Fruit fly (Drosophila melanogaster) whole organism, embryonic: Measurements from ENCODE around the gene Cnb.

Source experiments
- CG12071 ChIP-seq: fragments of 200-800 bp; sonication (Bioruptor generic); optimal IDR thresholded peaks from 3 replicates; lab custom pipeline; 2018; ENCODE audit warnings: missing biosample characterization, mild to moderate bottlenecking, missing genetic modification characterization
- CG12155 ChIP-seq: fragments of 200-800 bp; sonication (Bioruptor generic); optimal IDR thresholded peaks from 3 replicates; lab custom pipeline; 2016; ENCODE audit warnings: missing biosample characterization, missing genetic modification characterization
- CG12744 ChIP-seq: fragments of 200-800 bp; sonication (Bioruptor generic); optimal IDR thresholded peaks from 2 replicates; lab custom pipeline; 2016; ENCODE audit warnings: missing biosample characterization, missing genetic modification characterization
- CG13296 ChIP-seq: fragments of 200-800 bp; sonication (Bioruptor generic); optimal IDR thresholded peaks from 3 replicates; lab custom pipeline; 2018; ENCODE audit warnings: missing biosample characterization, mild to moderate bottlenecking, missing genetic modification characterization
- CG13624 ChIP-seq: fragments of 200-800 bp; sonication (Bioruptor generic); optimal IDR thresholded peaks from 2 replicates; lab custom pipeline; 2016; ENCODE audit warnings: missing biosample characterization, missing genetic modification characterization
- CG13775 ChIP-seq: fragments of 200-800 bp; sonication (Bioruptor generic); optimal IDR thresholded peaks from 3 replicates; lab custom pipeline; 2017; ENCODE audit warnings: missing biosample characterization, mild to moderate bottlenecking, missing genetic modification characterization
- CG13894 ChIP-seq: fragments of 200-800 bp; sonication (Bioruptor generic); optimal IDR thresholded peaks from 3 replicates; lab custom pipeline; 2018; ENCODE audit warnings: missing biosample characterization, mild to moderate bottlenecking, missing genetic modification characterization, moderate library complexity
- CG15269 ChIP-seq: fragments of 200-800 bp; sonication (Bioruptor generic); optimal IDR thresholded peaks from 2 replicates; lab custom pipeline; 2018; ENCODE audit warnings: missing biosample characterization, mild to moderate bottlenecking, missing genetic modification characterization, moderate library complexity
- CG1529 ChIP-seq: fragments of 200-800 bp; sonication (Bioruptor generic); optimal IDR thresholded peaks from 3 replicates; lab custom pipeline; 2018; ENCODE audit warnings: missing biosample characterization, missing genetic modification characterization
- CG1602 ChIP-seq: fragments of 200-800 bp; sonication (Bioruptor generic); optimal IDR thresholded peaks from 3 replicates; lab custom pipeline; 2016; ENCODE audit warnings: missing biosample characterization, missing genetic modification characterization
- CG1647 ChIP-seq: fragments of 200-800 bp; sonication (Bioruptor generic); optimal IDR thresholded peaks from 3 replicates; lab custom pipeline; 2016; ENCODE audit warnings: missing biosample characterization, missing genetic modification characterization
- CG17328 ChIP-seq: fragments of 200-800 bp; sonication (Bioruptor generic); IDR thresholded peaks from 2 replicates; pipeline ENCODE4 v1.3.6; 2022; ENCODE audit warnings: missing biosample characterization, missing genetic modification characterization
- CG3065 ChIP-seq: fragments of 200-800 bp; sonication (Bioruptor generic); optimal IDR thresholded peaks from 2 replicates; lab custom pipeline; 2016; ENCODE audit warnings: missing biosample characterization, missing genetic modification characterization
- CG31441 ChIP-seq: fragments of 200-800 bp; sonication (Bioruptor generic); IDR thresholded peaks from 2 replicates; pipeline ENCODE4 v1.3.6; 2022; ENCODE audit warnings: missing biosample characterization, missing genetic modification characterization
- CG32532 ChIP-seq: fragments of 200-800 bp; sonication (Bioruptor generic); IDR thresholded peaks from 2 replicates; pipeline ENCODE4 v1.3.6; 2022; ENCODE audit warnings: missing biosample characterization, missing genetic modification characterization
- CG32767 ChIP-seq: fragments of 200-800 bp; sonication (Bioruptor generic); IDR thresholded peaks from 2 replicates; pipeline ENCODE4 v1.3.6; 2022; ENCODE audit warnings: missing biosample characterization, missing genetic modification characterization
- CG34376 ChIP-seq: fragments of 200-800 bp; sonication (Bioruptor generic); optimal IDR thresholded peaks from 2 replicates; lab custom pipeline; 2018; ENCODE audit warnings: missing biosample characterization, mild to moderate bottlenecking, missing genetic modification characterization
- CG3838 ChIP-seq: fragments of 200-800 bp; sonication (Bioruptor generic); optimal IDR thresholded peaks from 3 replicates; lab custom pipeline; 2016; ENCODE audit warnings: missing biosample characterization, missing genetic modification characterization
- CG3847 ChIP-seq: fragments of 200-800 bp; sonication (Bioruptor generic); IDR thresholded peaks from 2 replicates; pipeline ENCODE4 v1.3.6; 2022; ENCODE audit warnings: missing biosample characterization, missing genetic modification characterization
- CG6765 ChIP-seq: fragments of 200-800 bp; sonication (Bioruptor generic); optimal IDR thresholded peaks from 3 replicates; lab custom pipeline; 2017; ENCODE audit warnings: missing biosample characterization, mild to moderate bottlenecking, missing genetic modification characterization
- CG6791 ChIP-seq: fragments of 200-800 bp; sonication (Bioruptor generic); IDR thresholded peaks from 3 replicates; pipeline ENCODE4 v1.3.6; 2022; ENCODE audit warnings: missing biosample characterization, missing genetic modification characterization; ENCODE audit not compliant: partially characterized antibody
- CG7556 ChIP-seq: fragments of 200-800 bp; sonication (Bioruptor generic); optimal IDR thresholded peaks from 2 replicates; lab custom pipeline; 2017; ENCODE audit warnings: missing biosample characterization, mild to moderate bottlenecking, missing genetic modification characterization
- CG9727 ChIP-seq: fragments of 200-800 bp; sonication (Bioruptor generic); optimal IDR thresholded peaks from 3 replicates; lab custom pipeline; 2017; ENCODE audit warnings: missing biosample characterization, mild to moderate bottlenecking, missing genetic modification characterization
- D19B ChIP-seq: fragments of 200-800 bp; sonication (Bioruptor generic); optimal IDR thresholded peaks from 2 replicates; lab custom pipeline; 2017; ENCODE audit warnings: missing biosample characterization, mild to moderate bottlenecking, missing genetic modification characterization
- Dref ChIP-seq: fragments of 200-800 bp; sonication (Bioruptor generic); IDR thresholded peaks from 2 replicates; pipeline ENCODE4 v1.3.6; 2022; ENCODE audit warnings: missing biosample characterization, missing genetic modification characterization
- Fer1 ChIP-seq: fragments of 200-800 bp; sonication (Bioruptor generic); optimal IDR thresholded peaks from 2 replicates; lab custom pipeline; 2017; ENCODE audit warnings: missing biosample characterization, mild to moderate bottlenecking, missing genetic modification characterization
- HLH4C ChIP-seq: fragments of 200-800 bp; sonication (Bioruptor generic); IDR thresholded peaks from 3 replicates; pipeline ENCODE4 v1.3.6; 2022; ENCODE audit warnings: missing biosample characterization, missing genetic modification characterization; ENCODE audit not compliant: partially characterized antibody
- HmgZ ChIP-seq: fragments of 200-800 bp; sonication (Bioruptor generic); optimal IDR thresholded peaks from 2 replicates; lab custom pipeline; 2018; ENCODE audit warnings: missing biosample characterization, mild to moderate bottlenecking, missing genetic modification characterization
- Optix ChIP-seq: fragments of 200-800 bp; sonication (Bioruptor generic); IDR thresholded peaks from 3 replicates; pipeline ENCODE4 v1.3.6; 2022; ENCODE audit warnings: missing biosample characterization, missing genetic modification characterization
- Six4 ChIP-seq: fragments of 200-800 bp; sonication (Bioruptor generic); optimal IDR thresholded peaks from 2 replicates; lab custom pipeline; 2016; ENCODE audit warnings: missing biosample characterization, missing genetic modification characterization
- Ssrp ChIP-seq: fragments of 200-800 bp; sonication (Bioruptor generic); optimal IDR thresholded peaks from 2 replicates; lab custom pipeline; 2018; ENCODE audit warnings: missing biosample characterization, mild to moderate bottlenecking, missing genetic modification characterization, moderate library complexity
- ab ChIP-seq: fragments of 200-800 bp; sonication (Bioruptor generic); optimal IDR thresholded peaks from 2 replicates; lab custom pipeline; 2016; ENCODE audit warnings: missing biosample characterization, missing genetic modification characterization
- amos ChIP-seq: fragments of 200-800 bp; sonication (Bioruptor generic); IDR thresholded peaks from 2 replicates; pipeline ENCODE4 v1.3.6; 2022; ENCODE audit warnings: missing biosample characterization, missing genetic modification characterization; ENCODE audit not compliant: partially characterized antibody
- dan ChIP-seq: fragments of 200-800 bp; sonication (Bioruptor generic); IDR thresholded peaks from 2 replicates; pipeline ENCODE4 v1.3.6; 2022; ENCODE audit warnings: missing biosample characterization, missing genetic modification characterization
- ems ChIP-seq: fragments of 200-800 bp; sonication (Bioruptor generic); optimal IDR thresholded peaks from 3 replicates; lab custom pipeline; 2016; ENCODE audit warnings: missing biosample characterization, missing genetic modification characterization
- gce ChIP-seq: fragments of 200-800 bp; sonication (Bioruptor generic); IDR thresholded peaks from 3 replicates; pipeline ENCODE4 v1.3.6; 2022; ENCODE audit warnings: missing biosample characterization, missing genetic modification characterization
- h ChIP-seq: fragments of >200 bp; optimal IDR thresholded peaks from 2 replicates; lab custom pipeline; 2017
- lbe ChIP-seq: fragments of 200-800 bp; sonication (Bioruptor generic); optimal IDR thresholded peaks from 2 replicates; lab custom pipeline; 2016; ENCODE audit warnings: missing biosample characterization, mild to moderate bottlenecking, missing genetic modification characterization
- nerfin-1 ChIP-seq: fragments of 200-800 bp; sonication (Bioruptor generic); optimal IDR thresholded peaks from 3 replicates; lab custom pipeline; 2019; ENCODE audit warnings: missing biosample characterization, mild to moderate bottlenecking, missing genetic modification characterization, moderate library complexity
- nmo ChIP-seq: fragments of 200-800 bp; sonication (Bioruptor generic); optimal IDR thresholded peaks from 2 replicates; lab custom pipeline; 2018; ENCODE audit warnings: missing biosample characterization, mild to moderate bottlenecking, missing genetic modification characterization, moderate library complexity
- nom ChIP-seq: fragments of 200-800 bp; sonication (Bioruptor generic); optimal IDR thresholded peaks from 2 replicates; lab custom pipeline; 2017; ENCODE audit warnings: missing biosample characterization, missing genetic modification characterization, mild to moderate bottlenecking, moderate library complexity, missing genetic modification reagents
- prd ChIP-seq, 3 experiments: fragments of >200 bp in 2 of 3; fragments of 200-800 bp in 1 of 3; sonication (Bioruptor generic) in 1 of 3; optimal IDR thresholded peaks in 2 of 3; IDR thresholded peaks in 1 of 3; 2 replicates in 2 of 3; 3 replicates in 1 of 3; pipeline versions ENCODE4 v1.3.6 to Lab custom; 2017 to 2022; ENCODE audit warnings: missing biosample characterization in 1 of 3, missing genetic modification characterization in 1 of 3
- pzg ChIP-seq: fragments of 200-800 bp; sonication (Bioruptor generic); optimal IDR thresholded peaks from 3 replicates; lab custom pipeline; 2018; ENCODE audit warnings: missing biosample characterization, mild to moderate bottlenecking, missing genetic modification characterization, moderate library complexity
- sens-2 ChIP-seq: fragments of 200-800 bp; sonication (Bioruptor generic); IDR thresholded peaks from 2 replicates; pipeline ENCODE4 v1.3.6; 2022; ENCODE audit warnings: missing biosample characterization, missing genetic modification characterization
- ssp ChIP-seq: fragments of 200-800 bp; sonication (Bioruptor generic); IDR thresholded peaks from 2 replicates; pipeline ENCODE4 v1.3.6; 2022; ENCODE audit warnings: missing biosample characterization, missing genetic modification characterization
- unpg ChIP-seq: fragments of 200-800 bp; sonication (Bioruptor generic); optimal IDR thresholded peaks from 3 replicates; lab custom pipeline; 2018; ENCODE audit warnings: missing biosample characterization, mild to moderate bottlenecking, missing genetic modification characterization, moderate library complexity
- vfl ChIP-seq: fragments of 200-800 bp; sonication (Bioruptor generic); optimal IDR thresholded peaks from 2 replicates; lab custom pipeline; 2016; ENCODE audit warnings: missing biosample characterization, missing genetic modification characterization
- vvl ChIP-seq: fragments of 200-800 bp; sonication (Bioruptor generic); IDR thresholded peaks from 2 replicates; pipeline ENCODE4 v1.3.6; 2022; ENCODE audit warnings: missing biosample characterization, missing genetic modification characterization
- wdn ChIP-seq: fragments of 200-800 bp; sonication (Bioruptor generic); IDR thresholded peaks from 2 replicates; pipeline ENCODE4 v1.3.6; 2022; ENCODE audit warnings: missing biosample characterization, missing genetic modification characterization

Cnb gene

DNA sequence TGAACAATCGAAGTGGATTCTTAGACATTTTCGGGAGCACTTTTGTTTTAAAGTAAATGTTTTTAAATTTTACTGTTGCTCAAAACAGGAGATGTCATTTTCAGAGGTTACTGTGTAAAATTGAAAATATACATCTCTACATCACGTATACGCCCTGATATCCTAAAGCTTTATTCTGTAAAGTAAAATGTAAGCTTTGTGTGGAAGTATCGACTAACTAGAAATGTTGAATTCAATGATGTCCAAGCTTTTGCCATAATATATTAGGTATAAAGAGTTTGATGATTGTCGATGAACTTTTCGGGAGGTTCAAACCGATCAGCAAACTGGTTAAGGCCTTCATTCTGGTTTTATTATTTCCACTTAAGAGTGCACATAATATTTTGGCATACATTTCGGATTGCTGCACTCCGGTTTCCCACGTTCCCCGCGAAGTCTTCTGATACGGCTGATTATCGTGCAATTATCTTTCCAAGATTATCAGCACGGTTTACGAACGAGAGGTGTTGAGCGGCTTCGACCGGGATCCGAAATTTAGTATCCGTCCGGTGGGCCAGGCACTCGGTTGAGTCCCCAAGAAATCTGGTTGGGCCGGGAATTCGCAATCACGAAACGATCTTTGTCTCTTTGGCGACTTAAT, 23.9 kb downstream of the Cnb start, which contains the start of the genes CG11815 and acs (continued):
- TF ChIP-seq CG12071 (no peak), CG1529 (GFP tag; lab: Kevin White, UChicago) (no peak), CG17328 (GFP tag; lab: Robert Waterston, UW) (no peak), CG12155 (GFP tag; lab: Kevin White, UChicago) (no peak), CG9727 (GFP tag; lab: Kevin White, UChicago) (no peak), CG12744 (GFP tag; lab: Kevin White, UChicago) (no peak), amos (GFP tag; lab: Robert Waterston, UW) (peak; percentile 39; the same call in 1 of the 2 replicates), pzg (GFP tag; lab: Kevin White, UChicago) (peak; percentile 3), CG32767 (GFP tag; lab: Robert Waterston, UW) (no peak), CG13296 (GFP tag; lab: Kevin White, UChicago) (no peak), CG7556 (GFP tag; lab: Kevin White, UChicago) (no peak), CG13775 (no peak), h (lab: Kevin White, UChicago) (no peak), HLH4C (0 out of 3 replicates have a peak, but pooled peaks have one; percentile 3), CG3065 (no peak), HmgZ (tag; lab: Kevin White, UChicago) (peak; percentile 42), vfl (GFP tag; lab: Kevin White, UChicago) (no peak)
- TF ChIP-seq, all 482 proteins: peak for 19

DNA sequence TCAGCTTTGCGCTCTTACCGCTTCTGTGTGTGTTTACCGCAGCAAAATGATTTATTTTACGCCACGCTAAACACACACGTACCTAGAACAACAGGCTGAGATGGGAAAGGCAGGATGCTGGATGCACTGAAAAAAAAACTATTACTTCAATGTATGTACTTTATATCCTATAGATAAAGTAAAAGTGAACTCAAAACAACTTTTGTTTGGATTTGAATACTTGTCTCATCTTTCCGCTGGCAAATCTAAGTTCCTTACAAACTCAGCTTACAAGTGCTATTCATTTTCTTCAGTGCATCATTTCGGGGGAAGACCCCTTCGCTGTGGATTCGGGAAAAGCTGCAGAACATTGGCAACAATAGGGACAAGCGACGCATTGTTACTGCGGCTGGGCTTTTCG, 29.4 kb downstream of the Cnb start:
- TF ChIP-seq ems (GFP tag; lab: Kevin White, UChicago) (no peak), Six4 (no peak), wdn (no peak), CG34376 (no peak), ab (GFP tag; lab: Kevin White, UChicago) (no peak), CG1647 (GFP tag; lab: Kevin White, UChicago) (peak; percentile 1), unpg (peak; percentile 7), CG15269 (tag; lab: Kevin White, UChicago) (peak; percentile 23), lbe (no peak), nerfin-1 (no peak), D19B (no peak), CG13894 (tag; lab: Kevin White, UChicago) (no peak), CG31441 (GFP tag; lab: Robert Waterston, UW) (no peak), dan (GFP tag; lab: Robert Waterston, UW) (no peak), vvl (GFP tag; lab: Robert Waterston, UW) (peak; percentile 43; the same call in 1 of the 2 replicates), CG9727 (GFP tag; lab: Kevin White, UChicago) (peak; percentile 31), ssp (peak; percentile 17; the same call in 1 of the 2 replicates), CG6791 (GFP tag; lab: Robert Waterston, UW) (no peak), CG1602 (GFP tag; lab: Kevin White, UChicago) (no peak), prd (optimal IDR thresholded peaks at IDR 0.05; lab: Kevin White, UChicago) (no peak), prd (GFP tag; IDR thresholded peaks at IDR 0.05; lab: Robert Waterston, UW) (no peak; the same call in 2 of the 3 replicates), HLH4C (no peak), CG6765 (no peak), CG13624 (peak; percentile 35), gce (no peak), CG32532 (peak; percentile 30; the same call in 1 of the 2 replicates), CG3847 (peak; percentile 36; the same call in 1 of the 2 replicates), nmo (GFP tag; lab: Kevin White, UChicago) (no peak), Fer1 (GFP tag; lab: Kevin White, UChicago) (peak; percentile 21), Ssrp (tag; lab: Kevin White, UChicago) (no peak), Dref (no peak), Optix (GFP tag; lab: Robert Waterston, UW) (0 out of 3 replicates have a peak, but pooled peaks have one; percentile 13), nom (GFP tag; lab: Kevin White, UChicago) (no peak), sens-2 (no peak), CG3838 (GFP tag; lab: Kevin White, UChicago) (no peak)
